Fruit fly (Drosophila melanogaster): Measurements from ENCODE around the gene CG4362.

The CG4362 gene

DNA sequence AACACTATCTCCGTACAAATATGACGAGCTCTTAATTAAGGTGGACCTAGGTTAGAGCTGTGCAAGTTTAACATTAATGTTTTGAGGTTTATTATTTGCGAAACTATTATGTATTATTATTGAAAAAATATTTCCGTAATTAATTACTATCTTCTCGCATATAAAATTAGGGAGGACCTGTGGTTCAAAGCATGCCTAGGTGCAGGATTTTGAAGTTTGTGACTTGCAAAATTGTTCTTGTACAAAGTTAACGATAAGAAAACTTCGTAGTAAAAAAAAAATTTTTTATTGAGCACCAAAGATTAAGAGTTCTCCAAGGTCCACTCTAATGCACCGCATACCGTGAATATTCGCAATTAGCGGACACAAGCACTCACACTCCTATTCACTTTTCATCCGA lies 5.5 kb upstream of the CG4362 start (continued):
- TF ChIP-seq Ptx1 (GFP tag; IDR thresholded peaks at IDR 0.05): peak; percentile 51
- no peak for TF ChIP-seq Usf (GFP tag; optimal IDR thresholded peaks at IDR 0.05)
- no peak for TF ChIP-seq Opbp (GFP tag; IDR thresholded peaks at IDR 0.05; ENCODE audit: partially characterized antibody)
- TF ChIP-seq CG8478 (optimal IDR thresholded peaks at IDR 0.05): no peak
- no peak for TF ChIP-seq CG2116 (GFP tag; optimal IDR thresholded peaks at IDR 0.05)
- TF ChIP-seq dysf (GFP tag; IDR thresholded peaks at IDR 0.05): peak; percentile 58; the same call in 2 of the 3 replicates
- no peak for TF ChIP-seq CG11093 (GFP tag; IDR thresholded peaks at IDR 0.05)
- TF ChIP-seq CG5245 (GFP tag; optimal IDR thresholded peaks at IDR 0.05): no peak
- TF ChIP-seq CG3407 (GFP tag; optimal IDR thresholded peaks at IDR 0.05): no peak
- TF ChIP-seq CG4730 (GFP tag; IDR thresholded peaks at IDR 0.05): peak; percentile 48
- no peak for TF ChIP-seq gcm (GFP tag; optimal IDR thresholded peaks at IDR 0.05)
- TF ChIP-seq CG33557 (GFP tag; optimal IDR thresholded peaks at IDR 0.05): no peak
- TF ChIP-seq CG16815 (GFP tag; optimal IDR thresholded peaks at IDR 0.05): no peak
- TF ChIP-seq Bteb2 (GFP tag; optimal IDR thresholded peaks at IDR 0.05): no peak
- no peak for TF ChIP-seq CG1529 (GFP tag; optimal IDR thresholded peaks at IDR 0.05)
- no peak for TF ChIP-seq CG42726 (GFP tag; IDR thresholded peaks at IDR 0.05; ENCODE audit: partially characterized antibody)
- TF ChIP-seq CG11560 (tag; IDR thresholded peaks at IDR 0.05): no peak
- peak; percentile 69 for TF ChIP-seq nau (GFP tag; optimal IDR thresholded peaks at IDR 0.05)
- 0 out of 3 replicates have a peak, but pooled peaks have one; percentile 48 for TF ChIP-seq Dbx (GFP tag; IDR thresholded peaks at IDR 0.05)
- TF ChIP-seq Dp (GFP tag; optimal IDR thresholded peaks at IDR 0.05): no peak
- no peak for TF ChIP-seq CkIIα-i1 (GFP tag; IDR thresholded peaks at IDR 0.05)
- no peak for TF ChIP-seq schlank (tag; optimal IDR thresholded peaks at IDR 0.05)
- no peak for TF ChIP-seq CG6175 (GFP tag; IDR thresholded peaks at IDR 0.05)
- peak; percentile 45; the same call in 1 of the 2 replicates for TF ChIP-seq CG14441 (GFP tag; IDR thresholded peaks at IDR 0.05)
- no peak for TF ChIP-seq CG1792 (GFP tag; optimal IDR thresholded peaks at IDR 0.05)
- no peak for TF ChIP-seq zf30C (GFP tag; optimal IDR thresholded peaks at IDR 0.05)
- TF ChIP-seq cad (GFP tag; optimal IDR thresholded peaks at IDR 0.05): no peak
- TF ChIP-seq CG17361 (GFP tag; IDR thresholded peaks at IDR 0.05): peak; percentile 71
- TF ChIP-seq C15 (GFP tag; IDR thresholded peaks at IDR 0.05): no peak
- no peak for TF ChIP-seq Mad (GFP tag; optimal IDR thresholded peaks at IDR 0.05)
- no peak for TF ChIP-seq HLH3B (GFP tag; IDR thresholded peaks at IDR 0.05)
- no peak for TF ChIP-seq CG6272 (GFP tag; IDR thresholded peaks at IDR 0.05)
- peak; percentile 24 for TF ChIP-seq grau (tag; optimal IDR thresholded peaks at IDR 0.05)
- TF ChIP-seq zen2 (GFP tag; IDR thresholded peaks at IDR 0.05; ENCODE audit: partially characterized antibody): no peak
- no peak for TF ChIP-seq zfh1 (GFP tag; IDR thresholded peaks at IDR 0.05)
- TF ChIP-seq seq (GFP tag; IDR thresholded peaks at IDR 0.05): no peak
- TF ChIP-seq CG13894 (tag; optimal IDR thresholded peaks at IDR 0.05): no peak
- TF ChIP-seq Tbp (GFP tag; optimal IDR thresholded peaks at IDR 0.05): no peak
- TF ChIP-seq da (GFP tag; optimal IDR thresholded peaks at IDR 0.05): no peak
- peak; percentile 85 for TF ChIP-seq Drgx (GFP tag; IDR thresholded peaks at IDR 0.05)
- TF ChIP-seq Elba2 (GFP tag; optimal IDR thresholded peaks at IDR 0.05): no peak
- no peak for TF ChIP-seq ERR (GFP tag; optimal IDR thresholded peaks at IDR 0.05)
- peak; percentile 68 for TF ChIP-seq CG11504 (tag; optimal IDR thresholded peaks at IDR 0.05)
- TF ChIP-seq CG8924 (tag; optimal IDR thresholded peaks at IDR 0.05): peak; percentile 30
- TF ChIP-seq CG9609 (GFP tag; optimal IDR thresholded peaks at IDR 0.05): no peak
- TF ChIP-seq nerfin-1 (tag; optimal IDR thresholded peaks at IDR 0.05): no peak
- no peak for TF ChIP-seq CG11696 (GFP tag; IDR thresholded peaks at IDR 0.05)
- TF ChIP-seq ci (GFP tag; IDR thresholded peaks at IDR 0.05): no peak
- peak; percentile 52 for TF ChIP-seq Fer1 (GFP tag; optimal IDR thresholded peaks at IDR 0.05)
- no peak for TF ChIP-seq Ets65A (GFP tag)
- TF ChIP-seq CG14860 (GFP tag; IDR thresholded peaks at IDR 0.05; ENCODE audit: partially characterized antibody): no peak
- no peak for TF ChIP-seq CG6854 (GFP tag; optimal IDR thresholded peaks at IDR 0.05)
- TF ChIP-seq CG14050 (GFP tag; IDR thresholded peaks at IDR 0.05): 0 out of 3 replicates have a peak, but pooled peaks have one; percentile 16
